Worm (Caenorhabditis elegans) whole organism, L3 larva: ENCODE measurements around the gene fbxa-47.

Experiments used
- aly-2 ChIP-seq: fragments of 150-350 bp; optimal IDR thresholded peaks from 2 replicates; lab custom pipeline; 2014; ENCODE audit warnings: missing biosample characterization, missing genetic modification characterization
- elt-1 ChIP-seq: fragments of 150-350 bp; optimal IDR thresholded peaks from 2 replicates; lab custom pipeline; 2014; ENCODE audit warnings: missing biosample characterization, missing genetic modification characterization
- fos-1 ChIP-seq: fragments of 150-350 bp; optimal IDR thresholded peaks from 2 replicates; lab custom pipeline; 2014; ENCODE audit warnings: missing biosample characterization, missing genetic modification characterization

ce11 chrIII:2211120-2211519 lies 21.1 kb downstream of the fbxa-47 start, which contains the start of gene C39B5.14:
- no peak for TF ChIP-seq aly-2 (tag; lab: Kevin White, UChicago)
- no peak for TF ChIP-seq fos-1 (tag; lab: Kevin White, UChicago)
- TF ChIP-seq elt-1 (tag; lab: Kevin White, UChicago) = no peak
